Worm (Caenorhabditis elegans) whole organism, L4/young adult: Measurements from ENCODE around the gene F14B8.6.

Experiments
- W03F9.2 ChIP-seq: fragments of 150-350 bp; optimal IDR thresholded peaks from 2 replicates; lab custom pipeline; 2014; ENCODE audit warnings: missing biosample characterization, missing genetic modification characterization
- dao-5 ChIP-seq: sonication (generic microtip); optimal IDR thresholded peaks from 2 replicates; lab custom pipeline; 2016; ENCODE audit warnings: missing genotype, missing genetic modification characterization, moderate library complexity, missing compliant biosample characterization
- him-1 ChIP-seq: sonication (generic microtip); optimal IDR thresholded peaks from 2 replicates; lab custom pipeline; 2016; ENCODE audit warnings: missing genotype, missing genetic modification reagents, missing genetic modification characterization, missing compliant biosample characterization

ce11 chrX:6953339-6953738 is 21.1 kb upstream of the F14B8.6 start:
- TF ChIP-seq him-1, result no peak
- TF ChIP-seq W03F9.2 (tag; lab: Kevin White, UChicago), result no peak
- no peak for TF ChIP-seq dao-5 (tag; lab: Kevin White, UChicago)
